Worm (Caenorhabditis elegans) whole organism, early embryonic: ENCODE results near the gene F53C3.1.

Experiments
- ama-1 ChIP-seq: fragments of 150-350 bp; optimal IDR thresholded peaks from 2 replicates; lab custom pipeline; 2014
- ceh-36 ChIP-seq: sonication (generic microtip); optimal IDR thresholded peaks from 2 replicates; lab custom pipeline; 2016; ENCODE audit warnings: missing genetic modification characterization, inconsistent platforms, missing compliant biosample characterization
- scrt-1 ChIP-seq: fragments of 200-800 bp; sonication (Bioruptor generic); IDR thresholded peaks from 2 replicates; pipeline ENCODE4 v1.3.6; 2022; ENCODE audit warnings: missing genetic modification characterization, missing compliant biosample characterization

ce11 chrII:3906615-3907190 is 5.1 kb upstream of the F53C3.1 start, which contains the start of the genes F53C3.11 and fbxb-103:
- TF ChIP-seq ama-1 (lab: Kevin White, UChicago) (no peak), scrt-1 (GFP tag; lab: Robert Waterston, UW) (no peak), ceh-36 (tag; lab: Kevin White, UChicago) (no peak)
